Worm (Caenorhabditis elegans): Measurements from ENCODE around the gene cdh-8.

The cdh-8 gene

DNA sequence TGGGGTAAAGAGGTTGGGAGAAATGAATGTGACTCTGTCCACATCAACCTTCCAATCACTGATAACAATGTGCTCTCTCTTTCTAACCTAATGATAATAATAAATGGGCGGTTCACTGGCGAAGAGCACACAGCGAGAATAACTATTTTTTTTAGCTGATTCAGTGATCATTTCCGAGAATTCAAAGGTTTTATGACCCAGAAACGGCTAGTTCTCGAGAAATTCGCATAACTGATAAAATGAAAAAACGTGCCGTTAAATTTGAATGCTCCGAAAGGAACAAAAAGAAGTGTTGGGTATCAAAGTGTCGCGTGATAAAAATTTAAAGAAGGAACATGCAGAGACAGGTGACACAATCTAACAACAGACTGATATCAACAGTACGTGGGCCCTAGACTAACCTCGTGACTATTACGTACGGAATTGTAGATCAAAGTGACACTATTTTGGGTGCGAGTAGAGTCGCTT, 43.8 kb upstream of the cdh-8 start (continued):
- TF ChIP-seq snpc-4 (GFP tag; optimal IDR thresholded peaks at IDR 0.05) (no peak), snpc-4 (tag; optimal IDR thresholded peaks at IDR 0.05) (peak in 1 of 4 experiments; percentile 10), tbp1 (GFP tag; optimal IDR thresholded peaks at IDR 0.05) (peak; percentile 33), madf-10 (tag; optimal IDR thresholded peaks at IDR 0.05) (peak; percentile 62), sptf-2 (GFP tag; optimal IDR thresholded peaks at IDR 0.05) (no peak), nfyb-1 (GFP tag; IDR thresholded peaks at IDR 0.05) (0 out of 2 replicates have a peak, but pooled peaks have one; percentile 59), cebp-1 (GFP tag; IDR thresholded peaks at IDR 0.05) (no peak), cebp-1 (tag; optimal IDR thresholded peaks at IDR 0.05) (peak; percentile 33), F52B5.7 (tag; optimal IDR thresholded peaks at IDR 0.05) (no peak), atf-7 (tag; optimal IDR thresholded peaks at IDR 0.05) (peak; percentile 77), F57C9.4 (tag; optimal IDR thresholded peaks at IDR 0.05) (no peak), ceh-40 (GFP tag; IDR thresholded peaks at IDR 0.05) (no peak), lin-54 (GFP tag; optimal IDR thresholded peaks at IDR 0.05) (peak; percentile 16), egl-18 (GFP tag; IDR thresholded peaks at IDR 0.05) (no peak), mes-4 (tag; optimal IDR thresholded peaks at IDR 0.05) (no peak), ekl-4 (GFP tag; IDR thresholded peaks at IDR 0.05) (0 out of 2 replicates have a peak, but pooled peaks have one; percentile 33), ceh-100 (GFP tag; IDR thresholded peaks at IDR 0.05) (no peak), let-607 (tag; optimal IDR thresholded peaks at IDR 0.05) (peak; percentile 43 to 45), athp-1 (tag; optimal IDR thresholded peaks at IDR 0.05) (no peak), nhr-90 (tag; optimal IDR thresholded peaks at IDR 0.05) (peak; percentile 39)

DNA sequence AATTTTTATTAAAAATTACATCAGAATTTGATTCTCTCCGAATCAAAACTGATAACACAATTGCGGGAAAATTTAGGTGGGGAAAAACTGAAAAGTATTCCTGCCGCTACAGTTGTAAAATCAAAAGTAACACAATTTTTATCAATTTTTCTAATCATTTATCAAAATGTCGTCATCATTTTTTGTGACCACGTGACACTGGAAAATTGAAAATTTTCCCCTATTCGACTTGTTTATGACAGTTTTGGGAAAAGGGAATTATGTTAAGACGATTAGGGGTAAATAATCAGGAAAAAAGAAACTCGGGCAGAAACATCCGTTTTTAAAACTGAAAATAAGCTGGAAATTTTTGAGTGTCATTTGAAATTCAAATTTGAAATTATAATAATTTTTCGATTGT, 42.8 kb upstream of the cdh-8 start:
- TF ChIP-seq nhr-80 (tag; optimal IDR thresholded peaks at IDR 0.05): peak; percentile 81
- TF ChIP-seq cebp-1 (GFP tag; IDR thresholded peaks at IDR 0.05): no peak
- peak; percentile 37 for TF ChIP-seq cebp-1 (tag; optimal IDR thresholded peaks at IDR 0.05)
- TF ChIP-seq chd-7 (tag; optimal IDR thresholded peaks at IDR 0.05): peak; percentile 27
- peak; percentile 18 for TF ChIP-seq unc-62 (GFP tag; optimal IDR thresholded peaks at IDR 0.05)
- TF ChIP-seq lin-40 (tag; optimal IDR thresholded peaks at IDR 0.05): peak; percentile 2
- no peak for TF ChIP-seq nhr-90 (tag; optimal IDR thresholded peaks at IDR 0.05)
- TF ChIP-seq B0336.3 (GFP tag; IDR thresholded peaks at IDR 0.05): 0 out of 2 replicates have a peak, but pooled peaks have one; percentile 21
- TF ChIP-seq ztf-28 (GFP tag; IDR thresholded peaks at IDR 0.05): no peak
- peak; percentile 70 for TF ChIP-seq atf-7 (tag; optimal IDR thresholded peaks at IDR 0.05)
- TF ChIP-seq let-607 (tag; optimal IDR thresholded peaks at IDR 0.05): peak in 1 of 2 experiments; percentile 35
- peak; percentile 41 for TF ChIP-seq ztf-22 (GFP tag; optimal IDR thresholded peaks at IDR 0.05)
- TF ChIP-seq egrh-3 (GFP tag; IDR thresholded peaks at IDR 0.05): no peak
- no peak for TF ChIP-seq B0261.1 (tag; optimal IDR thresholded peaks at IDR 0.05)

- no peak for TF ChIP-seq F10E7.11 (tag; optimal IDR thresholded peaks at IDR 0.05)
- TF ChIP-seq lsl-1 (GFP tag; optimal IDR thresholded peaks at IDR 0.05): no peak
- TF ChIP-seq ztf-18 (tag; optimal IDR thresholded peaks at IDR 0.05): no peak
- TF ChIP-seq B0336.3 (GFP tag; IDR thresholded peaks at IDR 0.05): no peak
- TF ChIP-seq nhr-27 (tag; optimal IDR thresholded peaks at IDR 0.05): no peak
- no peak for TF ChIP-seq lir-1 (GFP tag; conservative IDR thresholded peaks at IDR 0.05)
- TF ChIP-seq nhr-179 (tag; optimal IDR thresholded peaks at IDR 0.05): no peak
- no peak for TF ChIP-seq B0261.1 (tag; optimal IDR thresholded peaks at IDR 0.05)
- TF ChIP-seq C17E4.6 (GFP tag; IDR thresholded peaks at IDR 0.05): no peak
- TF ChIP-seq Y67H2A.10 (GFP tag; conservative IDR thresholded peaks at IDR 0.05): no peak
- TF ChIP-seq somi-1 (GFP tag; optimal IDR thresholded peaks at IDR 0.05): no peak
- no peak for TF ChIP-seq Y53G8AR.9 (GFP tag; conservative IDR thresholded peaks at IDR 0.05)
- TF ChIP-seq F33H1.4 (GFP tag; IDR thresholded peaks at IDR 0.05): no peak
- no peak for TF ChIP-seq zfh-2 (GFP tag; conservative IDR thresholded peaks at IDR 0.05)
- TF ChIP-seq F57A8.1 (GFP tag; optimal IDR thresholded peaks at IDR 0.05): no peak
- no peak for TF ChIP-seq C06A6.2 (GFP tag; conservative IDR thresholded peaks at IDR 0.05)
- no peak for TF ChIP-seq aptf-2 (GFP tag; conservative IDR thresholded peaks at IDR 0.05)
These were observed 41.4 kb upstream of the cdh-8 start, which contains the start of gene pnp-1 for ce11 chrIV:298204-298603. TSS of gene pnp-1 (minus strand) at chrIV:298304.

Data from whole organism, young adult.